Worm (Caenorhabditis elegans) whole organism, L3 larva: ENCODE data around the gene zipt-15.

Experiments
- R02D3.7 ChIP-seq: fragments of 150-350 bp; optimal IDR thresholded peaks from 2 replicates; lab custom pipeline; 2014; ENCODE audit warnings: missing biosample characterization, missing genetic modification characterization
- ceh-28 ChIP-seq: fragments of 150-350 bp; optimal IDR thresholded peaks from 2 replicates; lab custom pipeline; 2014; ENCODE audit warnings: missing biosample characterization, missing genetic modification reagents, missing genetic modification characterization
- nhr-11 ChIP-seq: fragments of 150-350 bp; optimal IDR thresholded peaks from 2 replicates; lab custom pipeline; 2014; ENCODE audit warnings: missing biosample characterization, missing genetic modification characterization
- nhr-25 ChIP-seq: sonication (generic microtip); optimal IDR thresholded peaks from 2 replicates; lab custom pipeline; 2017; ENCODE audit warnings: missing biosample characterization, missing genetic modification characterization
- pha-4 ChIP-seq: fragments of 150-350 bp; optimal IDR thresholded peaks from 2 replicates; lab custom pipeline; 2014; ENCODE audit warnings: missing biosample characterization, missing genetic modification reagents, missing genetic modification characterization
- snpc-4 ChIP-seq: fragments of 150-350 bp; optimal IDR thresholded peaks from 2 replicates; lab custom pipeline; 2014; ENCODE audit warnings: missing biosample characterization, missing genetic modification characterization
- zag-1 ChIP-seq: fragments of 150-350 bp; optimal IDR thresholded peaks from 2 replicates; lab custom pipeline; 2014; ENCODE audit warnings: missing biosample characterization, missing genetic modification characterization
- ztf-11 ChIP-seq: fragments of 150-350 bp; optimal IDR thresholded peaks from 2 replicates; lab custom pipeline; 2014; ENCODE audit warnings: missing biosample characterization, missing genetic modification characterization

DNA sequence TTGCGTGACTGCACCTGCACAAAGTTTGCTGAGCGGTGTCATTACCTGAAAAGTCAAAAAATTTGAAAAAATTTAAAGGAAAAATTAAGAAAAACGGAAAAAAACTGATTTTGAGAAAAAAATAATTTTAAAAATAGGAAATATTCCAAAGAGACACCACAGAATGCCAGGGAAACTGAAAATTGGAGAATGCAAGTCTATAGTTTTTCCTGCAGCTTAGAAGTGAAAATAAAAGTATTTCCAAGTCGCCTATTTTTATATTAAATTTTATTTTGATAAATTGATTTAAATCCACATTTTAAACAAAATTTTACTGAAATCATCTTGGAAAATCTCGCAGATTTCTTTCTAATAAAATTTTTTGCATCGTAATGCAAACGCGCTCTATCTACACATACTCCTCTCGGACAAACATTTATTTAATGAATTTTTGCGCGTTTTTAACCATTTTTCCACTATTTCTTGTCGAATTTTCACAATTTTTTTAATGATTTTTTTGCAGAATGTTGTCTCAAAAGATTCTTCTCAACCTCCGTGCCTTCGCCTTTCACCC is 28.2 kb downstream of the zipt-15 start, which contains the start of the genes F56B3.11 and ech-5:
- TF ChIP-seq nhr-11 (tag; lab: Kevin White, UChicago): no peak
- TF ChIP-seq pha-4 (tag; lab: Kevin White, UChicago): peak; percentile 74
- no peak for TF ChIP-seq ceh-28
- no peak for TF ChIP-seq ztf-11 (tag; lab: Kevin White, UChicago)
- no peak for TF ChIP-seq R02D3.7 (tag; lab: Kevin White, UChicago)
- TF ChIP-seq nhr-25: no peak
- TF ChIP-seq zag-1 (tag; lab: Kevin White, UChicago): no peak
- TF ChIP-seq snpc-4 (tag; lab: Kevin White, UChicago): peak; percentile 2
